Worm (Caenorhabditis elegans) whole organism, L4 larva: ENCODE measurements around the gene rack-1.

Experiments
- D1046.2 ChIP-seq: fragments of 200-800 bp; sonication (Bioruptor generic); IDR thresholded peaks from 2 replicates; pipeline ENCODE4 v1.3.6; 2022; ENCODE audit warnings: missing genetic modification characterization, missing compliant biosample characterization
- F10B5.3 ChIP-seq: sonication (generic microtip); optimal IDR thresholded peaks from 2 replicates; lab custom pipeline; 2016; ENCODE audit warnings: mild to moderate bottlenecking, missing genetic modification characterization, missing compliant biosample characterization
- F26F4.8 ChIP-seq: fragments of 200-800 bp; sonication (Bioruptor generic); conservative IDR thresholded peaks from 2 replicates; pipeline ENCODE4 v1.3.6; 2022; ENCODE audit warnings: missing genetic modification characterization, missing compliant biosample characterization
- Y75B8A.6 ChIP-seq: fragments of 200-800 bp; sonication (Bioruptor generic); IDR thresholded peaks from 2 replicates; pipeline ENCODE4 v1.3.6; 2022; ENCODE audit warnings: missing genetic modification reagents, missing genetic modification characterization, missing compliant biosample characterization
- aha-1 ChIP-seq: fragments of 150-350 bp; peaks from one replicate; lab custom pipeline; 2014; ENCODE audit warnings: missing biosample characterization, missing genetic modification characterization
- ama-1 ChIP-seq: fragments of 150-350 bp; optimal IDR thresholded peaks from 2 replicates; lab custom pipeline; 2014; ENCODE audit warnings: inconsistent platforms, mixed read lengths
- ceh-20 ChIP-seq: fragments of 200-800 bp; sonication (Bioruptor generic); IDR thresholded peaks from 2 replicates; pipeline ENCODE4 v1.3.6; 2022; ENCODE audit warnings: missing genetic modification reagents, missing genetic modification characterization, missing compliant biosample characterization
- ceh-28 ChIP-seq: fragments of 150-350 bp; optimal IDR thresholded peaks from 2 replicates; lab custom pipeline; 2014; ENCODE audit warnings: missing biosample characterization, missing genetic modification reagents, missing genetic modification characterization
- ceh-44 ChIP-seq: fragments of 200-800 bp; sonication (Bioruptor generic); IDR thresholded peaks from 2 replicates; pipeline ENCODE4 v1.3.6; 2022; ENCODE audit warnings: missing genetic modification reagents, missing genetic modification characterization, missing compliant biosample characterization
- cey-2 ChIP-seq: sonication (generic microtip); optimal IDR thresholded peaks from 3 replicates; lab custom pipeline; 2017; ENCODE audit warnings: missing genetic modification characterization, mild to moderate bottlenecking, missing compliant biosample characterization, antibody characterized with exemption, borderline replicate concordance; ENCODE audit not compliant: insufficient read depth
- daf-12 ChIP-seq: fragments of 150-350 bp; optimal IDR thresholded peaks from 2 replicates; lab custom pipeline; 2014; ENCODE audit warnings: missing biosample characterization, missing genetic modification reagents, missing genetic modification characterization
- daf-19 ChIP-seq: fragments of 200-800 bp; sonication (Bioruptor generic); conservative IDR thresholded peaks from 2 replicates; pipeline ENCODE4 v1.3.6; 2022; ENCODE audit warnings: missing genetic modification characterization, missing compliant biosample characterization
- egl-27 ChIP-seq: sonication (generic microtip); optimal IDR thresholded peaks from 3 replicates; lab custom pipeline; 2017; ENCODE audit warnings: missing biosample characterization, missing genetic modification reagents, missing genetic modification characterization
- egl-43 ChIP-seq: fragments of 200-800 bp; sonication (Bioruptor generic); IDR thresholded peaks from 2 replicates; pipeline ENCODE4 v1.3.6; 2022; ENCODE audit warnings: missing genetic modification reagents, missing genetic modification characterization, missing compliant biosample characterization
- hlh-11 ChIP-seq: fragments of 200-800 bp; sonication (Bioruptor generic); optimal IDR thresholded peaks from 2 replicates; lab custom pipeline; 2018; ENCODE audit warnings: mild to moderate bottlenecking, missing genetic modification characterization, missing compliant biosample characterization
- hlh-30 ChIP-seq: sonication (generic microtip); optimal IDR thresholded peaks from 2 replicates; lab custom pipeline; 2017; ENCODE audit warnings: antibody characterized with exemption, mild to moderate bottlenecking, missing genetic modification characterization, missing compliant biosample characterization; ENCODE audit not compliant: insufficient read depth
- lin-13 ChIP-seq: fragments of 150-350 bp; optimal IDR thresholded peaks from 2 replicates; lab custom pipeline; 2014; ENCODE audit warnings: missing biosample characterization, missing genetic modification reagents, missing genetic modification characterization
- mdt-29 ChIP-seq: fragments of 200-800 bp; sonication (Bioruptor generic); IDR thresholded peaks from 2 replicates; pipeline ENCODE4 v1.3.6; 2022; ENCODE audit warnings: missing genetic modification reagents, missing genetic modification characterization, missing compliant biosample characterization
- mxl-3 ChIP-seq: fragments of 200-800 bp; sonication (Bioruptor generic); optimal IDR thresholded peaks from 2 replicates; lab custom pipeline; 2018; ENCODE audit warnings: mild to moderate bottlenecking, missing genetic modification characterization, missing compliant biosample characterization
- nhr-102 ChIP-seq: sonication (generic microtip); optimal IDR thresholded peaks from 2 replicates; lab custom pipeline; 2016; ENCODE audit warnings: mild to moderate bottlenecking, missing genetic modification characterization, moderate library complexity, missing compliant biosample characterization
- nhr-111 ChIP-seq: fragments of 200-800 bp; sonication (Bioruptor generic); optimal IDR thresholded peaks from 2 replicates; lab custom pipeline; 2018; ENCODE audit warnings: mild to moderate bottlenecking, missing genetic modification characterization, missing compliant biosample characterization
- nhr-76 ChIP-seq: fragments of 150-350 bp; optimal IDR thresholded peaks from 2 replicates; lab custom pipeline; 2014; ENCODE audit warnings: missing biosample characterization, missing genetic modification characterization
- pha-4 ChIP-seq, 2 experiments: fragments of 150-350 bp in 1 of 2; fragments of 200-800 bp in 1 of 2; sonication (Bioruptor generic) in 1 of 2; IDR thresholded peaks in 1 of 2; optimal IDR thresholded peaks in 1 of 2; 2 replicates each; pipeline versions ENCODE4 v1.3.6 to Lab custom; 2014 to 2022; ENCODE audit warnings: missing genetic modification characterization in 2 of 2, missing genetic modification reagents in 2 of 2, missing biosample characterization in 1 of 2, missing compliant biosample characterization in 1 of 2
- rbr-2 ChIP-seq: sonication (generic microtip); optimal IDR thresholded peaks from 2 replicates; lab custom pipeline; 2016; ENCODE audit warnings: missing genotype, missing genetic modification characterization, missing compliant biosample characterization
- saeg-2 ChIP-seq: fragments of 200-800 bp; sonication (Bioruptor generic); IDR thresholded peaks from 2 replicates; pipeline ENCODE4 v1.3.6; 2022; ENCODE audit warnings: missing genetic modification reagents, missing genetic modification characterization, missing compliant biosample characterization
- sdz-12 ChIP-seq: fragments of 200-800 bp; sonication (Bioruptor generic); optimal IDR thresholded peaks from 2 replicates; lab custom pipeline; 2018; ENCODE audit warnings: mild to moderate bottlenecking, missing genetic modification characterization, missing compliant biosample characterization
- snpc-1.2 ChIP-seq: fragments of 200-800 bp; sonication (Bioruptor generic); IDR thresholded peaks from 2 replicates; pipeline ENCODE4 v1.3.6; 2022; ENCODE audit warnings: missing genetic modification reagents, missing genetic modification characterization, missing compliant biosample characterization
- spr-1 ChIP-seq: sonication (generic microtip); optimal IDR thresholded peaks from 2 replicates; lab custom pipeline; 2016; ENCODE audit warnings: mild to moderate bottlenecking, missing genetic modification characterization, missing compliant biosample characterization
- spr-3 ChIP-seq: fragments of 200-800 bp; sonication (Bioruptor generic); optimal IDR thresholded peaks from 2 replicates; lab custom pipeline; 2018; ENCODE audit warnings: mild to moderate bottlenecking, missing genetic modification characterization, missing compliant biosample characterization
- vab-7 ChIP-seq: fragments of 200-800 bp; sonication (Bioruptor generic); IDR thresholded peaks from 2 replicates; pipeline ENCODE4 v1.3.6; 2022; ENCODE audit warnings: missing genetic modification reagents, missing genetic modification characterization, missing compliant biosample characterization
- zag-1 ChIP-seq: fragments of 150-350 bp; optimal IDR thresholded peaks from 2 replicates; lab custom pipeline; 2014; ENCODE audit warnings: missing biosample characterization, missing genetic modification characterization
- zfp-2 ChIP-seq: sonication (generic microtip); optimal IDR thresholded peaks from 2 replicates; lab custom pipeline; 2016; ENCODE audit warnings: mild to moderate bottlenecking, missing genetic modification characterization, missing compliant biosample characterization
- zip-11 ChIP-seq: fragments of 200-800 bp; sonication (Bioruptor generic); IDR thresholded peaks from 2 replicates; pipeline ENCODE4 v1.3.6; 2022; ENCODE audit warnings: missing genetic modification characterization, missing compliant biosample characterization
- ztf-7 ChIP-seq: fragments of 150-350 bp; optimal IDR thresholded peaks from 2 replicates; lab custom pipeline; 2014; ENCODE audit warnings: missing biosample characterization, missing genetic modification characterization

rack-1 gene

ce11 chrIV:10128906-10129386 is 47.5 kb upstream of the rack-1 start, which contains the start of the genes gtbp-1 and K08F4.3 (continued):
- no peak for TF ChIP-seq hlh-30 (tag; lab: Kevin White, UChicago)
- TF ChIP-seq mxl-3 (GFP tag; lab: Kevin White, UChicago), result peak; percentile 13
- TF ChIP-seq saeg-2 (GFP tag; lab: Robert Waterston, UW), result no peak
- no peak for TF ChIP-seq egl-43
- peak; percentile 98 for TF ChIP-seq aha-1 (tag; lab: Kevin White, UChicago)
- no peak for TF ChIP-seq D1046.2 (GFP tag; lab: Robert Waterston, UW)
- TF ChIP-seq Y75B8A.6 (GFP tag; lab: Robert Waterston, UW), result no peak
- TF ChIP-seq F26F4.8 (GFP tag; lab: Robert Waterston, UW), result no peak
- peak; percentile 55 for TF ChIP-seq lin-13 (GFP tag; lab: Kevin White, UChicago)
- TF ChIP-seq ceh-20 (GFP tag; lab: Robert Waterston, UW), result 0 out of 2 replicates have a peak, but pooled peaks have one; percentile 22
- TF ChIP-seq egl-27, result no peak
- TF ChIP-seq ama-1, result peak; percentile 16
- TF ChIP-seq daf-19 (GFP tag; lab: Robert Waterston, UW), result no peak
- TF ChIP-seq daf-12 (tag; lab: Kevin White, UChicago), result no peak
- no peak for TF ChIP-seq zip-11 (GFP tag; lab: Robert Waterston, UW)
- no peak for TF ChIP-seq sdz-12 (GFP tag; lab: Kevin White, UChicago)
- TF ChIP-seq, all 104 proteins: peak for 15

ce11 chrIV:10129957-10130356 is 46.5 kb upstream of the rack-1 start, which contains the start of gene glt-3:
Gene glt-3, plus strand, starts transcription at chrIV:10130257.
- TF ChIP-seq spr-3 (GFP tag; lab: Kevin White, UChicago) (no peak), nhr-102 (no peak), vab-7 (GFP tag; lab: Robert Waterston, UW) (no peak), cey-2 (tag; lab: Kevin White, UChicago) (no peak), egl-27 (no peak), F10B5.3 (tag; lab: Kevin White, UChicago) (no peak), spr-1 (no peak), snpc-1.2 (GFP tag; lab: Robert Waterston, UW) (no peak), nhr-111 (GFP tag; lab: Kevin White, UChicago) (no peak), zfp-2 (tag; lab: Kevin White, UChicago) (no peak), mdt-29 (GFP tag; lab: Robert Waterston, UW) (no peak), aha-1 (tag; lab: Kevin White, UChicago) (no peak), ztf-7 (tag; lab: Kevin White, UChicago) (no peak)

- TF ChIP-seq ceh-28 (tag; lab: Kevin White, UChicago) (no peak), pha-4 (GFP tag; IDR thresholded peaks at IDR 0.05; lab: Robert Waterston, UW) (no peak), pha-4 (tag; optimal IDR thresholded peaks at IDR 0.05; lab: Kevin White, UChicago) (no peak), ceh-44 (GFP tag; lab: Robert Waterston, UW) (no peak), zag-1 (tag; lab: Kevin White, UChicago) (no peak), hlh-11 (tag; lab: Kevin White, UChicago) (no peak)
Measured at ce11 chrIV:10135817-10136216, 40.7 kb upstream of the rack-1 start, which contains the start of gene K08F4.5. Gene K08F4.5, minus strand, starts transcription at chrIV:10135917.

- no peak for TF ChIP-seq cey-2 (tag; lab: Kevin White, UChicago)
- TF ChIP-seq rbr-2, result no peak
- no peak for TF ChIP-seq nhr-76
- TF ChIP-seq ceh-20 (GFP tag; lab: Robert Waterston, UW), result no peak
Measured at ce11 chrIV:10137804-10138203, 38.7 kb upstream of the rack-1 start, which contains the start of gene K08F4.12. Gene K08F4.12, plus strand, starts transcription at chrIV:10138104.
